Worm (Caenorhabditis elegans) whole organism, L1 larva: ENCODE results near the gene F10G7.10.

Source experiments
- C04F5.9 ChIP-seq: sonication (generic microtip); optimal IDR thresholded peaks from 2 replicates; lab custom pipeline; 2016; ENCODE audit warnings: missing genetic modification characterization, missing compliant biosample characterization
- C16A3.4 ChIP-seq: fragments of 150-350 bp; optimal IDR thresholded peaks from 2 replicates; lab custom pipeline; 2014; ENCODE audit warnings: missing biosample characterization, missing genetic modification characterization
- F16B12.6 ChIP-seq: fragments of 150-350 bp; optimal IDR thresholded peaks from 2 replicates; lab custom pipeline; 2014; ENCODE audit warnings: missing biosample characterization, missing genetic modification characterization
- aha-1 ChIP-seq: fragments of 150-350 bp; optimal IDR thresholded peaks from 2 replicates; lab custom pipeline; 2014; ENCODE audit warnings: missing biosample characterization, missing genetic modification characterization
- alr-1 ChIP-seq: fragments of 200-800 bp; sonication (Bioruptor generic); optimal IDR thresholded peaks from 2 replicates; lab custom pipeline; 2018; ENCODE audit warnings: borderline replicate concordance, mild to moderate bottlenecking, missing genetic modification characterization, missing compliant biosample characterization
- aly-2 ChIP-seq: fragments of 150-350 bp; optimal IDR thresholded peaks from 2 replicates; lab custom pipeline; 2014; ENCODE audit warnings: missing biosample characterization, missing genetic modification characterization
- ama-1 ChIP-seq: fragments of 150-350 bp; optimal IDR thresholded peaks from 2 replicates; lab custom pipeline; 2014
- blmp-1 ChIP-seq: fragments of 150-350 bp; optimal IDR thresholded peaks from 2 replicates; lab custom pipeline; 2014; ENCODE audit warnings: missing biosample characterization, missing genetic modification characterization
- dsc-1 ChIP-seq: sonication (generic microtip); optimal IDR thresholded peaks from 2 replicates; lab custom pipeline; 2016; ENCODE audit warnings: mild to moderate bottlenecking, missing genetic modification characterization, missing compliant biosample characterization
- efl-1 ChIP-seq, 4 experiments: fragments of 150-350 bp; optimal IDR thresholded peaks in 3 of 4; peaks in 1 of 4; 1 replicate in 1 of 4; 2 replicates in 3 of 4; lab custom pipeline; 2014; ENCODE audit warnings: missing biosample characterization in 2 of 4, missing genetic modification characterization in 2 of 4, missing genetic modification reagents in 2 of 4
- egl-13 ChIP-seq: sonication (generic microtip); optimal IDR thresholded peaks from 2 replicates; lab custom pipeline; 2016; ENCODE audit warnings: missing genotype, missing genetic modification reagents, missing genetic modification characterization, missing compliant biosample characterization
- egl-27 ChIP-seq, 2 experiments: fragments of 150-350 bp in 1 of 2; sonication (generic microtip); optimal IDR thresholded peaks; 3 replicates each; lab custom pipeline; 2017 to 2018; ENCODE audit warnings: missing biosample characterization in 2 of 2, missing genetic modification characterization in 2 of 2, missing genetic modification reagents in 2 of 2
- elt-2 ChIP-seq: sonication (generic microtip); optimal IDR thresholded peaks from 2 replicates; lab custom pipeline; 2016; ENCODE audit warnings: missing genetic modification characterization, mild to moderate bottlenecking, inconsistent platforms, missing compliant biosample characterization, missing genetic modification reagents
- elt-3 ChIP-seq, 6 experiments: fragments of 150-350 bp in 1 of 6; sonication (generic microtip); optimal IDR thresholded peaks; 2 replicates each; lab custom pipeline; 2017 to 2018; ENCODE audit warnings: missing biosample characterization in 6 of 6, missing genetic modification characterization in 6 of 6, inconsistent platforms in 1 of 6
- ets-5 ChIP-seq: fragments of 200-800 bp; sonication (Bioruptor generic); IDR thresholded peaks from 2 replicates; pipeline ENCODE4 v1.3.6; 2022; ENCODE audit warnings: missing genetic modification characterization, missing compliant biosample characterization
- fkh-10 ChIP-seq: sonication (generic microtip); optimal IDR thresholded peaks from 2 replicates; lab custom pipeline; 2017; ENCODE audit warnings: missing biosample characterization, missing genetic modification reagents, missing genetic modification characterization
- fkh-4 ChIP-seq: sonication (generic microtip); optimal IDR thresholded peaks from 2 replicates; lab custom pipeline; 2016; ENCODE audit warnings: missing compliant biosample characterization, missing genetic modification characterization, borderline replicate concordance
- fkh-8 ChIP-seq: sonication (generic microtip); optimal IDR thresholded peaks from 2 replicates; lab custom pipeline; 2016; ENCODE audit warnings: mild to moderate bottlenecking, missing genetic modification characterization, missing compliant biosample characterization
- hlh-4 ChIP-seq: sonication (generic microtip); optimal IDR thresholded peaks from 2 replicates; lab custom pipeline; 2016; ENCODE audit warnings: mild to moderate bottlenecking, missing genetic modification characterization, missing compliant biosample characterization
- lin-14 ChIP-seq: fragments of 200-800 bp; sonication (Bioruptor generic); optimal IDR thresholded peaks from 2 replicates; lab custom pipeline; 2018; ENCODE audit warnings: mild to moderate bottlenecking, missing genetic modification characterization, moderate library complexity, missing compliant biosample characterization
- lin-39 ChIP-seq: fragments of 150-350 bp; optimal IDR thresholded peaks from 2 replicates; lab custom pipeline; 2014; ENCODE audit warnings: missing biosample characterization, missing genetic modification reagents, missing genetic modification characterization
- lir-3 ChIP-seq: sonication (generic microtip); optimal IDR thresholded peaks from 2 replicates; lab custom pipeline; 2016; ENCODE audit warnings: mild to moderate bottlenecking, missing genetic modification characterization, moderate library complexity, missing compliant biosample characterization; ENCODE audit not compliant: poor library complexity
- lsy-2 ChIP-seq, 2 experiments: fragments of 150-350 bp; optimal IDR thresholded peaks; 2 replicates each; lab custom pipeline; 2014; ENCODE audit warnings: missing biosample characterization in 2 of 2, missing genetic modification characterization in 2 of 2
- mab-9 ChIP-seq: fragments of 200-800 bp; sonication (Bioruptor generic); IDR thresholded peaks from 2 replicates; pipeline ENCODE4 v1.3.6; 2022; ENCODE audit warnings: missing genetic modification reagents, missing genetic modification characterization, missing compliant biosample characterization
- mef-2 ChIP-seq: fragments of 150-350 bp; optimal IDR thresholded peaks from 2 replicates; lab custom pipeline; 2014; ENCODE audit warnings: missing biosample characterization, missing genetic modification characterization
- mep-1 ChIP-seq: fragments of 150-350 bp; optimal IDR thresholded peaks from 2 replicates; lab custom pipeline; 2014; ENCODE audit warnings: missing biosample characterization, missing genetic modification characterization
- nhr-11 ChIP-seq: fragments of 150-350 bp; optimal IDR thresholded peaks from 2 replicates; lab custom pipeline; 2014; ENCODE audit warnings: missing biosample characterization, missing genetic modification characterization
- nhr-20 ChIP-seq: sonication (generic microtip); optimal IDR thresholded peaks from 2 replicates; lab custom pipeline; 2016; ENCODE audit warnings: mild to moderate bottlenecking, missing genetic modification characterization, missing compliant biosample characterization
- nhr-237 ChIP-seq: fragments of 150-350 bp; optimal IDR thresholded peaks from 2 replicates; lab custom pipeline; 2014; ENCODE audit warnings: missing biosample characterization, missing genetic modification characterization
- nhr-47 ChIP-seq: sonication (generic microtip); optimal IDR thresholded peaks from 2 replicates; lab custom pipeline; 2016; ENCODE audit warnings: mild to moderate bottlenecking, missing genetic modification characterization, moderate library complexity, missing compliant biosample characterization
- nhr-71 ChIP-seq: sonication (generic microtip); optimal IDR thresholded peaks from 2 replicates; lab custom pipeline; 2016; ENCODE audit warnings: mild to moderate bottlenecking, missing genetic modification characterization, moderate library complexity, missing compliant biosample characterization
- nhr-77 ChIP-seq: fragments of 150-350 bp; optimal IDR thresholded peaks from 2 replicates; lab custom pipeline; 2014; ENCODE audit warnings: missing biosample characterization, missing genetic modification characterization
- nhr-85 ChIP-seq: sonication (generic microtip); peaks from one replicate; lab custom pipeline; 2016; ENCODE audit warnings: missing genetic modification characterization, inconsistent platforms, missing compliant biosample characterization
- pag-3 ChIP-seq: sonication (generic microtip); optimal IDR thresholded peaks from 2 replicates; lab custom pipeline; 2017; ENCODE audit warnings: missing genetic modification characterization, mild to moderate bottlenecking, missing compliant biosample characterization, antibody characterized with exemption, borderline replicate concordance; ENCODE audit not compliant: insufficient read depth
- pax-3 ChIP-seq: fragments of 200-800 bp; sonication (Bioruptor generic); optimal IDR thresholded peaks from 2 replicates; lab custom pipeline; 2018; ENCODE audit warnings: mild to moderate bottlenecking, missing genetic modification characterization, moderate library complexity, missing compliant biosample characterization
- pqm-1 ChIP-seq: sonication (generic microtip); optimal IDR thresholded peaks from 3 replicates; lab custom pipeline; 2017; ENCODE audit warnings: missing biosample characterization, missing genetic modification characterization
- rnt-1 ChIP-seq: sonication (generic microtip); optimal IDR thresholded peaks from 2 replicates; lab custom pipeline; 2016; ENCODE audit warnings: mild to moderate bottlenecking, missing genetic modification characterization, moderate library complexity, missing compliant biosample characterization
- snu-23 ChIP-seq: sonication (generic microtip); optimal IDR thresholded peaks from 2 replicates; lab custom pipeline; 2016; ENCODE audit warnings: missing genetic modification characterization, missing compliant biosample characterization
- sox-4 ChIP-seq: sonication (generic microtip); optimal IDR thresholded peaks from 2 replicates; lab custom pipeline; 2016; ENCODE audit warnings: missing genetic modification characterization, missing compliant biosample characterization
- sup-37 ChIP-seq: fragments of 200-800 bp; sonication (Bioruptor generic); optimal IDR thresholded peaks from 2 replicates; lab custom pipeline; 2018; ENCODE audit warnings: mild to moderate bottlenecking, missing genetic modification characterization, missing compliant biosample characterization
- swsn-7 ChIP-seq: sonication (generic microtip); optimal IDR thresholded peaks from 2 replicates; lab custom pipeline; 2016; ENCODE audit warnings: missing genetic modification characterization, missing compliant biosample characterization
- unc-30 ChIP-seq: sonication (generic microtip); optimal IDR thresholded peaks from 2 replicates; lab custom pipeline; 2017; ENCODE audit warnings: missing biosample characterization, missing genetic modification characterization
- unc-86 ChIP-seq: sonication (generic microtip); optimal IDR thresholded peaks from 2 replicates; lab custom pipeline; 2016; ENCODE audit warnings: missing genetic modification characterization, missing compliant biosample characterization
- zip-4 ChIP-seq: fragments of 200-800 bp; sonication (Bioruptor generic); optimal IDR thresholded peaks from 2 replicates; lab custom pipeline; 2018; ENCODE audit warnings: mild to moderate bottlenecking, missing genetic modification characterization, moderate library complexity, missing compliant biosample characterization
- ztf-4 ChIP-seq: fragments of 150-350 bp; optimal IDR thresholded peaks from 2 replicates; lab custom pipeline; 2014; ENCODE audit warnings: missing biosample characterization, missing genetic modification characterization

Gene F10G7.10

ce11 chrII:4734477-4734876 lies 8.4 kb upstream of the F10G7.10 start:
- TF ChIP-seq unc-86 (tag; lab: Kevin White, UChicago) (no peak), alr-1 (tag; lab: Kevin White, UChicago) (no peak), unc-30 (tag; lab: Kevin White, UChicago) (no peak), ets-5 (GFP tag; lab: Robert Waterston, UW) (no peak), zip-4 (GFP tag; lab: Kevin White, UChicago) (no peak), elt-2 (tag; lab: Kevin White, UChicago) (no peak), F16B12.6 (tag; lab: Kevin White, UChicago) (no peak), swsn-7 (tag; lab: Kevin White, UChicago) (no peak), nhr-85 (tag; lab: Kevin White, UChicago) (peak; percentile 54), blmp-1 (tag; lab: Kevin White, UChicago) (peak; percentile 100), mep-1 (tag; lab: Kevin White, UChicago) (no peak), lsy-2 (tag; optimal IDR thresholded peaks at IDR 0.05; lab: Kevin White, UChicago) (peak in 1 of 2 experiments; percentile 11), C04F5.9 (tag; lab: Kevin White, UChicago) (no peak), nhr-11 (tag; lab: Kevin White, UChicago) (no peak), egl-13 (tag; lab: Kevin White, UChicago) (no peak), lin-14 (GFP tag; lab: Kevin White, UChicago) (peak; percentile 65), fkh-10 (no peak), egl-27 (tag; optimal IDR thresholded peaks at IDR 0.05; lab: Kevin White, UChicago) (no peak), fkh-8 (no peak)

ce11 chrII:4733848-4734247 lies 7.8 kb upstream of the F10G7.10 start, which contains the start of gene F41C3.11:
TSS of gene F41C3.11 (minus strand) at chrII:4733948.
- TF ChIP-seq dsc-1 (tag; lab: Kevin White, UChicago) (no peak), blmp-1 (tag; lab: Kevin White, UChicago) (peak; percentile 25), nhr-71 (no peak), snu-23 (GFP tag; lab: Kevin White, UChicago) (no peak), lir-3 (no peak), nhr-20 (no peak), ama-1 (lab: Kevin White, UChicago) (no peak), zip-4 (GFP tag; lab: Kevin White, UChicago) (no peak), swsn-7 (tag; lab: Kevin White, UChicago) (no peak)
- TF ChIP-seq, all 84 proteins: peak for 1

- TF ChIP-seq hlh-4 (tag; lab: Kevin White, UChicago) (no peak), nhr-47 (no peak), fkh-10 (no peak), blmp-1 (tag; lab: Kevin White, UChicago) (no peak), fkh-4 (tag; lab: Kevin White, UChicago) (no peak), pag-3 (tag; lab: Kevin White, UChicago) (no peak), nhr-71 (no peak), mef-2 (tag; lab: Kevin White, UChicago) (no peak), egl-13 (tag; lab: Kevin White, UChicago) (no peak), C16A3.4 (tag; lab: Kevin White, UChicago) (no peak), rnt-1 (no peak), aha-1 (tag; lab: Kevin White, UChicago) (no peak), pax-3 (tag; lab: Kevin White, UChicago) (no peak)
Observed at ce11 chrII:4729733-4730132, 3.7 kb upstream of the F10G7.10 start, which contains the start of gene F41C3.7. TSS of gene F41C3.7 (plus strand) at chrII:4730033.

ce11 chrII:4728687-4729086 lies 2.6 kb upstream of the F10G7.10 start:
- no peak for TF ChIP-seq mab-9 (GFP tag; lab: Robert Waterston, UW)
- TF ChIP-seq nhr-11 (tag; lab: Kevin White, UChicago): no peak
- TF ChIP-seq pqm-1: peak; percentile 35
- TF ChIP-seq mep-1 (tag; lab: Kevin White, UChicago): peak; percentile 3
- peak; percentile 82 for TF ChIP-seq lin-14 (GFP tag; lab: Kevin White, UChicago)
- peak in 4 of 6 experiments; percentile 4 to 71 (median 39) for TF ChIP-seq elt-3 (tag; optimal IDR thresholded peaks at IDR 0.05; lab: Kevin White, UChicago)
- TF ChIP-seq sox-4 (tag; lab: Kevin White, UChicago): no peak
- TF ChIP-seq aly-2 (tag; lab: Kevin White, UChicago): no peak
- TF ChIP-seq nhr-77: no peak
- TF ChIP-seq sup-37 (GFP tag; lab: Kevin White, UChicago): no peak
- no peak for TF ChIP-seq nhr-85 (tag; lab: Kevin White, UChicago)
- no peak for TF ChIP-seq lin-39 (tag; lab: Kevin White, UChicago)
- TF ChIP-seq fkh-10: no peak
- no peak for TF ChIP-seq alr-1 (tag; lab: Kevin White, UChicago)
- no peak for TF ChIP-seq egl-27 (tag; optimal IDR thresholded peaks at IDR 0.05; lab: Kevin White, UChicago)
- TF ChIP-seq efl-1 (optimal IDR thresholded peaks at IDR 0.05; lab: Kevin White, UChicago): peak in 1 of 2 experiments; percentile 7
- peak in 1 of 2 experiments; percentile 85 for TF ChIP-seq efl-1 (GFP tag; optimal IDR thresholded peaks at IDR 0.05 in 1 of 2; lab: Kevin White, UChicago)
- no peak for TF ChIP-seq fkh-4 (tag; lab: Kevin White, UChicago)
- TF ChIP-seq blmp-1 (tag; lab: Kevin White, UChicago): peak; percentile 12
- TF ChIP-seq nhr-237: no peak
- peak; percentile 55 for TF ChIP-seq nhr-71
- no peak for TF ChIP-seq ztf-4
